Worm (Caenorhabditis elegans): ENCODE measurements around the gene nhr-27.

DNA sequence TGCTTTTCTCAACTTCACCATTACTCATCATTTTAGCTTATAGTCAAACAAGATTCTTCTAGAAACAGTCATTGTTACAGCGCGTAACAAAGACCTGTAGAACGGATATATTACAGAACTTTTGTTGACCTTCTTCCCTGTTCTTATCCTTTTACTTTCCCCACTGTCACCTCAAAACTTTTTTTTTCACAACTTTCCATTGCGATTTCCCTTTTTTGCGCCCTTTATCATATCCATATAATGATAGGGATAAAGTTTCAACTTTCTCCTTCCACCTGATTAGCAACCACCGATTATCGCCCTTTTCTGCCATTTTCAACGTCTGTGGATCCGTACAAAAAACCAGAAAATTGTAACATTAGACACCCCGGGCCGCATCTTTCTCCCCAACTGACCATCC is 131.0 kb downstream of the nhr-27 start:
- TF ChIP-seq nhr-25 (tag; optimal IDR thresholded peaks at IDR 0.05; ENCODE audit: borderline replicate concordance, insufficient read depth) (no peak), nhr-6 (tag; optimal IDR thresholded peaks at IDR 0.05) (no peak), unc-62 (GFP tag; optimal IDR thresholded peaks at IDR 0.05 in 1 of 2) (no peak), unc-62 (tag; optimal IDR thresholded peaks at IDR 0.05) (no peak), ceh-82 (tag; optimal IDR thresholded peaks at IDR 0.05) (no peak), unc-39 (tag; optimal IDR thresholded peaks at IDR 0.05) (no peak), zag-1 (tag; optimal IDR thresholded peaks at IDR 0.05) (no peak), spr-1 (tag; optimal IDR thresholded peaks at IDR 0.05) (no peak), pqm-1 (tag; optimal IDR thresholded peaks at IDR 0.05) (no peak), ama-1 (optimal IDR thresholded peaks at IDR 0.05) (no peak), pha-4 (GFP tag; IDR thresholded peaks at IDR 0.05) (no peak), pha-4 (tag; optimal IDR thresholded peaks at IDR 0.05) (no peak), nhr-77 (tag; optimal IDR thresholded peaks at IDR 0.05) (no peak)
